Fruit fly (Drosophila melanogaster): ENCODE results near the gene CG11786.

The CG11786 gene

dm6 chr3R:25044816-25045551 is 1.1 kb upstream of the CG11786 start, which contains the start of gene 5PtaseI (continued):
- TF ChIP-seq CrebB (tag; optimal IDR thresholded peaks at IDR 0.05): no peak
- no peak for TF ChIP-seq CG2202 (tag; optimal IDR thresholded peaks at IDR 0.05)
- no peak for TF ChIP-seq dimm (GFP tag; IDR thresholded peaks at IDR 0.05)
- no peak for TF ChIP-seq wor (GFP tag; IDR thresholded peaks at IDR 0.05)
- no peak for TF ChIP-seq pnt (GFP tag; optimal IDR thresholded peaks at IDR 0.05)
- no peak for TF ChIP-seq E2f1 (GFP tag; IDR thresholded peaks at IDR 0.05)
- no peak for TF ChIP-seq az2 (GFP tag; optimal IDR thresholded peaks at IDR 0.05)
- TF ChIP-seq nmo (GFP tag; optimal IDR thresholded peaks at IDR 0.05): peak; percentile 7
- no peak for TF ChIP-seq croc (GFP tag; conservative IDR thresholded peaks at IDR 0.05)
- no peak for TF ChIP-seq tgo (GFP tag; IDR thresholded peaks at IDR 0.05)
- TF ChIP-seq CG10274 (GFP tag; optimal IDR thresholded peaks at IDR 0.05): no peak
- no peak for TF ChIP-seq gce (GFP tag; IDR thresholded peaks at IDR 0.05)
- no peak for TF ChIP-seq lab (GFP tag; optimal IDR thresholded peaks at IDR 0.05)
- TF ChIP-seq CG15696 (tag; optimal IDR thresholded peaks at IDR 0.05): no peak
- peak; percentile 70 for TF ChIP-seq Vsx1 (GFP tag; optimal IDR thresholded peaks at IDR 0.05)
- TF ChIP-seq CG17829 (tag; optimal IDR thresholded peaks at IDR 0.05): no peak
- no peak for TF ChIP-seq CG12744 (GFP tag; optimal IDR thresholded peaks at IDR 0.05)
- TF ChIP-seq Gug (GFP tag; IDR thresholded peaks at IDR 0.05): no peak
- no peak for TF ChIP-seq CG7928 (GFP tag; optimal IDR thresholded peaks at IDR 0.05)
- no peak for TF ChIP-seq CG31388 (GFP tag; optimal IDR thresholded peaks at IDR 0.05)
- no peak for TF ChIP-seq NC2α (GFP tag; optimal IDR thresholded peaks at IDR 0.05)
- TF ChIP-seq Blimp-1 (GFP tag; optimal IDR thresholded peaks at IDR 0.05): no peak
- no peak for TF ChIP-seq ftz-f1 (GFP tag; optimal IDR thresholded peaks at IDR 0.05)
- TF ChIP-seq CG15011 (GFP tag; optimal IDR thresholded peaks at IDR 0.05): no peak
- TF ChIP-seq Bdp1 (GFP tag; optimal IDR thresholded peaks at IDR 0.05): no peak
- TF ChIP-seq gem (tag; optimal IDR thresholded peaks at IDR 0.05): no peak
- TF ChIP-seq CkIIα-i1 (GFP tag; IDR thresholded peaks at IDR 0.05): no peak
- no peak for TF ChIP-seq CG43689 (GFP tag; IDR thresholded peaks at IDR 0.05)
- no peak; the same call in 2 of the 3 replicates for TF ChIP-seq hb (GFP tag; IDR thresholded peaks at IDR 0.05; ENCODE audit: partially characterized antibody)
- no peak for TF ChIP-seq Ptx1 (GFP tag; IDR thresholded peaks at IDR 0.05)
- no peak for TF ChIP-seq trh (GFP tag; optimal IDR thresholded peaks at IDR 0.05)
- no peak for TF ChIP-seq HmgD (GFP tag; optimal IDR thresholded peaks at IDR 0.05)
- no peak for TF ChIP-seq CG7987 (GFP tag; optimal IDR thresholded peaks at IDR 0.05)
- no peak for TF ChIP-seq Hsf (GFP tag; optimal IDR thresholded peaks at IDR 0.05)
- no peak for TF ChIP-seq fu2 (GFP tag; optimal IDR thresholded peaks at IDR 0.05)
- peak; percentile 38 for TF ChIP-seq vvl (GFP tag; IDR thresholded peaks at IDR 0.05)
- no peak for TF ChIP-seq pita (GFP tag; optimal IDR thresholded peaks at IDR 0.05)
- TF ChIP-seq prd (optimal IDR thresholded peaks at IDR 0.05): no peak
- TF ChIP-seq prd (GFP tag; IDR thresholded peaks at IDR 0.05): no peak
- TF ChIP-seq ssp (GFP tag; IDR thresholded peaks at IDR 0.05): no peak
- TF ChIP-seq HHEX (GFP tag; optimal IDR thresholded peaks at IDR 0.05): no peak
- TF ChIP-seq CG12071 (GFP tag; optimal IDR thresholded peaks at IDR 0.05): no peak
- TF ChIP-seq cas (GFP tag; IDR thresholded peaks at IDR 0.05): no peak
- TF ChIP-seq CG30431 (GFP tag; optimal IDR thresholded peaks at IDR 0.05): no peak
- peak; percentile 33 for TF ChIP-seq CG1603 (tag; optimal IDR thresholded peaks at IDR 0.05)
- TF ChIP-seq CG2116 (GFP tag; optimal IDR thresholded peaks at IDR 0.05): peak; percentile 48
- TF ChIP-seq br (optimal IDR thresholded peaks at IDR 0.05): no peak
- no peak for TF ChIP-seq CG17568 (GFP tag; optimal IDR thresholded peaks at IDR 0.05)
- TF ChIP-seq ap (GFP tag; IDR thresholded peaks at IDR 0.05): no peak
- TF ChIP-seq CG4730 (GFP tag; IDR thresholded peaks at IDR 0.05): no peak
- no peak for TF ChIP-seq HLHmδ (GFP tag; optimal IDR thresholded peaks at IDR 0.05)
- no peak for TF ChIP-seq dan (GFP tag; IDR thresholded peaks at IDR 0.05)

Measured in whole organism, embryonic.